Worm (Caenorhabditis elegans) whole organism, L1 larva: ENCODE data around the gene ZK1010.5.

Experiments
- ets-5 ChIP-seq: fragments of 200-800 bp; sonication (Bioruptor generic); IDR thresholded peaks from 2 replicates; pipeline ENCODE4 v1.3.6; 2022; ENCODE audit warnings: missing genetic modification characterization, missing compliant biosample characterization
- lin-13 ChIP-seq: fragments of 150-350 bp; optimal IDR thresholded peaks from 2 replicates; lab custom pipeline; 2014; ENCODE audit warnings: missing biosample characterization, missing genetic modification reagents, missing genetic modification characterization
- mdl-1 ChIP-seq, 2 experiments: fragments of 150-350 bp; optimal IDR thresholded peaks; 2 replicates each; lab custom pipeline; 2014 to 2017; ENCODE audit warnings: missing biosample characterization in 2 of 2, missing genetic modification characterization in 2 of 2, inconsistent platforms in 1 of 2
- nhr-12 ChIP-seq: sonication (generic microtip); optimal IDR thresholded peaks from 2 replicates; lab custom pipeline; 2017; ENCODE audit warnings: missing biosample characterization, missing genetic modification characterization
- nhr-77 ChIP-seq: fragments of 150-350 bp; optimal IDR thresholded peaks from 2 replicates; lab custom pipeline; 2014; ENCODE audit warnings: missing biosample characterization, missing genetic modification characterization
- ztf-11 ChIP-seq, 2 experiments: sonication (generic microtip); optimal IDR thresholded peaks; 2 replicates each; lab custom pipeline; 2016 to 2017; ENCODE audit warnings: missing genetic modification characterization in 2 of 2, missing biosample characterization in 1 of 2, missing compliant biosample characterization in 1 of 2

DNA sequence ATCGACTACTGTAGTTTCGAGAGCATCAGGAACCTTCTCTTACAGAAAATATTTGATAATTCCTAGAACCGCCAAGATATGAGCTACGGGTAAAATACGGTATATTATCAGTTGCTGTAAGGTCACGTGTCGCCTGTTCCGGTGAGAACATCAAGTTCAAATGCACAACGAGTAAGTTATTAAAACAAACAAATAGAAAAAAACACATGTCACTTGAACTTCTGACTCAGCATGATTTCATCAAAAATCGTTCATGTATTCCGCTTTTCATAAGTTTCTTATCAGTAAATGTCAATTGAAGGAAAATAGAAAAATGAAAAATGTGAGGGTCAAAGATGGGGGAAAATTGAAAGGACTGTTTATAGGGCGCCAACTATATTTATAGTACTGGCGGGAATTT is 26.6 kb downstream of the ZK1010.5 start:
- no peak for TF ChIP-seq nhr-77 (tag; lab: Kevin White, UChicago)
- TF ChIP-seq ets-5 (GFP tag; lab: Robert Waterston, UW), result no peak
- TF ChIP-seq nhr-12 (tag; lab: Kevin White, UChicago), result no peak
- TF ChIP-seq lin-13 (GFP tag; lab: Kevin White, UChicago), result no peak
- no peak for TF ChIP-seq mdl-1 (tag; optimal IDR thresholded peaks at IDR 0.05; lab: Kevin White, UChicago)
- no peak for TF ChIP-seq ztf-11 (tag; optimal IDR thresholded peaks at IDR 0.05; lab: Kevin White, UChicago)
